Worm (Caenorhabditis elegans) whole organism, midembryonic: ENCODE results near the gene C26B9.5.
A peak's percentile ranks its signal among the peaks of the same experiment; 100 is the strongest.

Source experiments
- T22C8.4 ChIP-seq: fragments of 200-800 bp; sonication (Bioruptor generic); IDR thresholded peaks from 2 replicates; pipeline ENCODE4 v1.3.6; 2022; ENCODE audit warnings: missing genetic modification characterization, missing compliant biosample characterization
- cog-1 ChIP-seq: sonication (generic microtip); optimal IDR thresholded peaks from 2 replicates; lab custom pipeline; 2016; ENCODE audit warnings: missing genetic modification characterization, missing compliant biosample characterization
- flt-1 ChIP-seq: fragments of 200-800 bp; sonication (Bioruptor generic); IDR thresholded peaks from 2 replicates; pipeline ENCODE4 v1.3.6; 2022; ENCODE audit warnings: missing genetic modification characterization, missing compliant biosample characterization
- klf-2 ChIP-seq: fragments of 200-800 bp; sonication (Bioruptor generic); conservative IDR thresholded peaks from 2 replicates; pipeline ENCODE4 v1.3.6; 2022; ENCODE audit warnings: missing genetic modification reagents, missing genetic modification characterization, missing compliant biosample characterization
- med-1 ChIP-seq: sonication (generic microtip); optimal IDR thresholded peaks from 2 replicates; lab custom pipeline; 2017; ENCODE audit warnings: missing genetic modification characterization, mild to moderate bottlenecking, missing compliant biosample characterization, antibody characterized with exemption, missing genetic modification reagents; ENCODE audit not compliant: insufficient read depth
- ref-1 ChIP-seq: fragments of 200-800 bp; sonication (Bioruptor generic); conservative IDR thresholded peaks from 2 replicates; pipeline ENCODE4 v1.3.6; 2022; ENCODE audit warnings: missing genetic modification reagents, missing genetic modification characterization, missing compliant biosample characterization
- tab-1 ChIP-seq: fragments of 200-800 bp; sonication (Bioruptor generic); IDR thresholded peaks from 2 replicates; pipeline ENCODE4 v1.3.6; 2022; ENCODE audit warnings: missing genetic modification characterization, missing compliant biosample characterization
- ztf-23 ChIP-seq: fragments of 200-800 bp; sonication (Bioruptor generic); IDR thresholded peaks from 2 replicates; pipeline ENCODE4 v1.3.6; 2022; ENCODE audit warnings: missing genetic modification reagents, missing genetic modification characterization, missing compliant biosample characterization
- ztf-29 ChIP-seq: fragments of 200-800 bp; sonication (Bioruptor generic); IDR thresholded peaks from 2 replicates; pipeline ENCODE4 v1.3.6; 2022; ENCODE audit warnings: missing genetic modification reagents, missing genetic modification characterization, missing compliant biosample characterization

Gene C26B9.5

ce11 chrX:5319214-5319838, 10.0 kb upstream of the C26B9.5 start:
- peak; percentile 73 for TF ChIP-seq ref-1 (GFP tag; lab: Robert Waterston, UW)
- peak; percentile 72; the same call in 1 of the 2 replicates for TF ChIP-seq ztf-29 (GFP tag; lab: Robert Waterston, UW)
- peak; percentile 24 for TF ChIP-seq cog-1 (tag; lab: Kevin White, UChicago)
- peak; percentile 89 for TF ChIP-seq tab-1
- TF ChIP-seq med-1 (GFP tag; lab: Kevin White, UChicago) = peak; percentile 67
- TF ChIP-seq ztf-23 (GFP tag; lab: Robert Waterston, UW) = peak; percentile 88
- peak; percentile 75 for TF ChIP-seq T22C8.4 (GFP tag; lab: Robert Waterston, UW)
- TF ChIP-seq flt-1 (GFP tag; lab: Robert Waterston, UW) = peak; percentile 94
- TF ChIP-seq klf-2 (GFP tag; lab: Robert Waterston, UW) = peak; percentile 37; the same call in 1 of the 2 replicates

DNA sequence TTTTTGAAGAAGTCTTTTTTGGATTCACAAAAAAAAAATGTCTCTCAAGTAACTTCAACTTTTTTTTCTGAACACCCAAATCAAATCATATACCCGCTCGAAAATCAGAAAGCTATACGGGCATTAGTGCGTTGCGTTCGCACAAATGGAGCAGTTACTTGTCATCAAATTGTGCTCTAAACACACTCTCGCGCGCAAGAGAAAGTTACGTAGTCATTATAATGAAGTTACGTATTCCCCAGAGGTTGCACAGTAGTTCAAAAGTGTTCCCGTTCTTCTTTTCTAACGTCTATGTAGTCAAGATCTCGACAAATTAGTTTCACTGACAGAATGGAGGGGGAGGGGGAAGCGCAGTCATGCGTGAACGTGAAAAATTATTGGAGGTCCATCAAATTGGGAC, 7.7 kb upstream of the C26B9.5 start:
- TF ChIP-seq ztf-29 (GFP tag; lab: Robert Waterston, UW) (no peak), ref-1 (GFP tag; lab: Robert Waterston, UW) (no peak), tab-1 (no peak), flt-1 (GFP tag; lab: Robert Waterston, UW) (no peak), klf-2 (GFP tag; lab: Robert Waterston, UW) (no peak), cog-1 (tag; lab: Kevin White, UChicago) (no peak), T22C8.4 (GFP tag; lab: Robert Waterston, UW) (no peak), ztf-23 (GFP tag; lab: Robert Waterston, UW) (no peak), med-1 (GFP tag; lab: Kevin White, UChicago) (no peak)

- TF ChIP-seq ztf-23 (GFP tag; lab: Robert Waterston, UW) = no peak
Observed at ce11 chrX:5323287-5323686, 6.0 kb upstream of the C26B9.5 start, which contains the start of gene sto-2. Gene sto-2 (minus strand): TSS chrX:5323387.

- no peak for TF ChIP-seq flt-1 (GFP tag; lab: Robert Waterston, UW)
- no peak for TF ChIP-seq klf-2 (GFP tag; lab: Robert Waterston, UW)
- no peak for TF ChIP-seq tab-1
- no peak for TF ChIP-seq ztf-23 (GFP tag; lab: Robert Waterston, UW)
- no peak for TF ChIP-seq cog-1 (tag; lab: Kevin White, UChicago)
- no peak for TF ChIP-seq T22C8.4 (GFP tag; lab: Robert Waterston, UW)
- TF ChIP-seq med-1 (GFP tag; lab: Kevin White, UChicago) = no peak
- TF ChIP-seq ztf-29 (GFP tag; lab: Robert Waterston, UW) = no peak
- no peak for TF ChIP-seq ref-1 (GFP tag; lab: Robert Waterston, UW)
Observed at ce11 chrX:5330765-5331164, 1.5 kb downstream of the C26B9.5 start.

DNA sequence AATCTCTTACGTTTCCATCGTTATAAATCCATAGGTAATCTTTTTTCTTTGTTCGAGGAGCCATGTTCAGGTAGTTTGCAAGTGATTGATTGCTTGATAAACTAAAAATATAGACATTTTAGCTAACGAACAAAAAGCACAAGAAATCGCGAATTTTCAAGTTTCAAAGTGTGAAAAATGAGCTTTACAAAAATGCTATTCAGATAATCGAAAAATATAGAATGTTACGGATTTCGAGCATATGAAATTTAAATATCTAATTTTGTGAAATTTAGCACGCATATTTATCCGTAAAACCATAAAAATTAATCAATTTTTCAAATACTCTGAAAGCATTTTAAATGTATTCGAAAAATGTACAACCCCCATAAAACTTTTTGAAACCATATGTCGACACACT, 6.1 kb downstream of the C26B9.5 start, which contains the start of gene C26B9.6:
Gene C26B9.6, minus strand, starts transcription at position 101 of the 400 bp plus-strand sequence.
- TF ChIP-seq cog-1 (tag; lab: Kevin White, UChicago) (no peak), ztf-29 (GFP tag; lab: Robert Waterston, UW) (no peak), klf-2 (GFP tag; lab: Robert Waterston, UW) (no peak), flt-1 (GFP tag; lab: Robert Waterston, UW) (no peak), ref-1 (GFP tag; lab: Robert Waterston, UW) (no peak), tab-1 (no peak), ztf-23 (GFP tag; lab: Robert Waterston, UW) (no peak), T22C8.4 (GFP tag; lab: Robert Waterston, UW) (no peak), med-1 (GFP tag; lab: Kevin White, UChicago) (no peak)

DNA sequence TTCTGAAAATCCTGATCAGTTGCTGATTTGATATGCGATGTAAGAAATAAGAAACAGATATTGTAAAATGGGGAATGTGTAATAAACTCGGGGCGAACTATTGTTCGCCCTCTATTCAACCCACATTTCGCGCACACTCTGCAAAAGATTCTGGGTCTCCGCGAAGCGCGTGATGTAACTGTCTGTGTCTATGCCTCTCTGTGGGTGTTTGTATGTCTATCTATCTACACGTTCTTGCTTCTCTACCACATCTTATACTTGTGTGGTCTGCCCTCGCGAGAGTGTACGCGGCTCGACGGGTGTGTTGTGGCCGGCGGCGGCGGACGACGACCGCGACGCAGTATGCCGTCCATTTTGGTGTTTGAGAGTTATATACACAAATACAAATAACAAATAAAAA, 7.2 kb downstream of the C26B9.5 start:
- TF ChIP-seq flt-1 (GFP tag; lab: Robert Waterston, UW) = no peak
- TF ChIP-seq cog-1 (tag; lab: Kevin White, UChicago) = peak; percentile 76
- TF ChIP-seq ztf-29 (GFP tag; lab: Robert Waterston, UW) = peak; percentile 33; the same call in 1 of the 2 replicates

DNA sequence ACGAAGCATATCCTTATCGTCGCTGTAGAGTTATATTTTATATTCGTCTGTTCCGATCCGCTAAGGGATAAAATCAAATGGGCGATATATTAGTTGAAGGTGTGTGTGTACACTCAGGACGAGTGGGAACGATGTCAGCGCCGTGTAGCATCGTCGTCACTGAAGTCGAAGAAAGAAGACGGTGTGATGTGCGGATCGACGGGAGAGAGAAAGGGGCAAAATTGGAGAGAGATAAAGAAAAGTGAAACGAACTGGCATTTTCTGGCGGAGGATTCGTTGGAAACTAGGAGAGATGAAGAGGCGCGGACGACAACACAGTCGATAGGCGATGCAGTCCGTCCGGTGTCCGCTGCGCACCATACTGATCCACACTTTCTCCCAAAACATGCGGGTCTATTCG, 8.7 kb downstream of the C26B9.5 start, which contains the start of gene C26B9.3:
Gene C26B9.3, plus strand, starts transcription at position 343 of the 400 bp plus-strand sequence.
- no peak for TF ChIP-seq cog-1 (tag; lab: Kevin White, UChicago)

DNA sequence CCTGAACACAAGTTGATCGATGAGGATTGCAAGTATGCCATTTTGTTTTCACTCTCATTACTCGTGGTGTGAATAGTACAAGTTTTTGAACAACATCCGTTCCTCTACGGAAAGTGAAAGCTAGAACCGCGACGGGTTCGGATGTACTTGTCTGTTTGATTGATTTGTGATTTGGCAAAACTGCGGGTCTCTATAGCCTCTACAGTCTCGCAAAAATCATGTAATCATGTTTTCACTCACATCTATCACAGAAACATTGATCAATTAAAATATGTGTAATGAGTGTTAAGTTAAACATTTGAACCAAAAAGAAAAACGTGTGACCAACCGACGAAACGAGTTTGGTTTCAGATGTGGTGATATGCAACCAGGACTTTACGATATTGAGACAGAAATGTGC, 10.1 kb downstream of the C26B9.5 start:
- TF ChIP-seq tab-1 (no peak), flt-1 (GFP tag; lab: Robert Waterston, UW) (no peak), ztf-29 (GFP tag; lab: Robert Waterston, UW) (no peak), klf-2 (GFP tag; lab: Robert Waterston, UW) (no peak), ref-1 (GFP tag; lab: Robert Waterston, UW) (no peak), med-1 (GFP tag; lab: Kevin White, UChicago) (no peak), ztf-23 (GFP tag; lab: Robert Waterston, UW) (no peak), T22C8.4 (GFP tag; lab: Robert Waterston, UW) (no peak), cog-1 (tag; lab: Kevin White, UChicago) (no peak)

- TF ChIP-seq tab-1 = no peak
- no peak for TF ChIP-seq klf-2 (GFP tag; lab: Robert Waterston, UW)
- no peak for TF ChIP-seq cog-1 (tag; lab: Kevin White, UChicago)
- TF ChIP-seq flt-1 (GFP tag; lab: Robert Waterston, UW) = no peak
- no peak for TF ChIP-seq ztf-29 (GFP tag; lab: Robert Waterston, UW)
- no peak for TF ChIP-seq med-1 (GFP tag; lab: Kevin White, UChicago)
- no peak for TF ChIP-seq ztf-23 (GFP tag; lab: Robert Waterston, UW)
- no peak for TF ChIP-seq T22C8.4 (GFP tag; lab: Robert Waterston, UW)
- TF ChIP-seq ref-1 (GFP tag; lab: Robert Waterston, UW) = no peak
Observed at ce11 chrX:5339889-5340288, 10.6 kb downstream of the C26B9.5 start, which contains the start of gene C26B9.2. Gene C26B9.2 (plus strand): TSS chrX:5340189.
